Worm (Caenorhabditis elegans): ENCODE results near the gene C35B8.3.

ce11 chrX:9180823-9181222 lies 32.9 kb upstream of the C35B8.3 start, which contains the start of gene Y81B9A.4:
- no peak for TF ChIP-seq ama-1 (optimal IDR thresholded peaks at IDR 0.05)
- no peak for TF ChIP-seq ceh-82 (tag; optimal IDR thresholded peaks at IDR 0.05)
- TF ChIP-seq nhr-12 (tag; optimal IDR thresholded peaks at IDR 0.05) = no peak
- no peak for TF ChIP-seq nhr-11 (tag; optimal IDR thresholded peaks at IDR 0.05)
- no peak for TF ChIP-seq unc-62 (GFP tag; optimal IDR thresholded peaks at IDR 0.05)
- no peak for TF ChIP-seq dmd-4 (tag; optimal IDR thresholded peaks at IDR 0.05)
- TF ChIP-seq egl-27 (tag; optimal IDR thresholded peaks at IDR 0.05) = no peak

Measured in whole organism, L2 larva.